Worm (Caenorhabditis elegans): Measurements from ENCODE around the gene K12H6.4.

K12H6.4 gene

ce11 chrII:2824169-2824568 lies at the start of gene K12H6.4, which contains the start of gene K12H6.9:
TSS of gene K12H6.4 (minus strand) at chrII:2824269.
TSS of gene K12H6.9 (plus strand) at chrII:2824404.
- TF ChIP-seq cog-1 (tag; optimal IDR thresholded peaks at IDR 0.05) (no peak), T22C8.4 (GFP tag; IDR thresholded peaks at IDR 0.05) (no peak), med-1 (GFP tag; optimal IDR thresholded peaks at IDR 0.05; ENCODE audit: insufficient read depth) (no peak), ref-1 (GFP tag; conservative IDR thresholded peaks at IDR 0.05) (no peak), tab-1 (GFP tag; IDR thresholded peaks at IDR 0.05) (no peak), flt-1 (GFP tag; IDR thresholded peaks at IDR 0.05) (no peak)

- TF ChIP-seq ztf-23 (GFP tag; IDR thresholded peaks at IDR 0.05) (no peak), ref-1 (GFP tag; conservative IDR thresholded peaks at IDR 0.05) (no peak), klf-2 (GFP tag; conservative IDR thresholded peaks at IDR 0.05) (no peak), cog-1 (tag; optimal IDR thresholded peaks at IDR 0.05) (no peak), tab-1 (GFP tag; IDR thresholded peaks at IDR 0.05) (no peak), ztf-29 (GFP tag; IDR thresholded peaks at IDR 0.05) (no peak), flt-1 (GFP tag; IDR thresholded peaks at IDR 0.05) (no peak), T22C8.4 (GFP tag; IDR thresholded peaks at IDR 0.05) (no peak), med-1 (GFP tag; optimal IDR thresholded peaks at IDR 0.05; ENCODE audit: insufficient read depth) (no peak)
These were observed 47.7 kb upstream of the K12H6.4 start, which contains the start of gene Y110A2AL.10 for ce11 chrII:2871816-2872215. TSS of gene Y110A2AL.10 (minus strand) at chrII:2871916.

- TF ChIP-seq klf-2 (GFP tag; conservative IDR thresholded peaks at IDR 0.05) = no peak
- no peak for TF ChIP-seq ztf-29 (GFP tag; IDR thresholded peaks at IDR 0.05)
- no peak for TF ChIP-seq ref-1 (GFP tag; conservative IDR thresholded peaks at IDR 0.05)
- TF ChIP-seq tab-1 (GFP tag; IDR thresholded peaks at IDR 0.05) = no peak
- TF ChIP-seq flt-1 (GFP tag; IDR thresholded peaks at IDR 0.05) = no peak
- TF ChIP-seq T22C8.4 (GFP tag; IDR thresholded peaks at IDR 0.05) = no peak
These were observed 43.6 kb upstream of the K12H6.4 start, which contains the start of gene Y110A2AL.2 for ce11 chrII:2867701-2868100. TSS of gene Y110A2AL.2 (plus strand) at chrII:2868001.

- TF ChIP-seq ztf-29 (GFP tag; IDR thresholded peaks at IDR 0.05) = no peak
- TF ChIP-seq ztf-23 (GFP tag; IDR thresholded peaks at IDR 0.05) = no peak
- no peak for TF ChIP-seq T22C8.4 (GFP tag; IDR thresholded peaks at IDR 0.05)
- TF ChIP-seq med-1 (GFP tag; optimal IDR thresholded peaks at IDR 0.05; ENCODE audit: insufficient read depth) = no peak
- no peak for TF ChIP-seq klf-2 (GFP tag; conservative IDR thresholded peaks at IDR 0.05)
- TF ChIP-seq tab-1 (GFP tag; IDR thresholded peaks at IDR 0.05) = no peak
- no peak for TF ChIP-seq ref-1 (GFP tag; conservative IDR thresholded peaks at IDR 0.05)
- TF ChIP-seq flt-1 (GFP tag; IDR thresholded peaks at IDR 0.05) = no peak
- TF ChIP-seq cog-1 (tag; optimal IDR thresholded peaks at IDR 0.05) = no peak
These were observed 42.6 kb upstream of the K12H6.4 start, which contains the start of the genes Y110A2AL.9 and Y110A2AL.3 for ce11 chrII:2866541-2867124. TSS of gene Y110A2AL.9 (minus strand) at chrII:2866641. TSS of gene Y110A2AL.3 (plus strand) at chrII:2867074.

- no peak for TF ChIP-seq tab-1 (GFP tag; IDR thresholded peaks at IDR 0.05)
- TF ChIP-seq ref-1 (GFP tag; conservative IDR thresholded peaks at IDR 0.05) = no peak
- no peak for TF ChIP-seq T22C8.4 (GFP tag; IDR thresholded peaks at IDR 0.05)
- TF ChIP-seq ztf-23 (GFP tag; IDR thresholded peaks at IDR 0.05) = no peak
These were observed 41.3 kb upstream of the K12H6.4 start for ce11 chrII:2865355-2865754.

- no peak for TF ChIP-seq ztf-29 (GFP tag; IDR thresholded peaks at IDR 0.05)
- TF ChIP-seq flt-1 (GFP tag; IDR thresholded peaks at IDR 0.05) = no peak
These were observed 40.2 kb upstream of the K12H6.4 start, which contains the start of gene Y110A2AL.5 for ce11 chrII:2864229-2864628. TSS of gene Y110A2AL.5 (plus strand) at chrII:2864529.

- peak; percentile 8; the same call in 1 of the 2 replicates for TF ChIP-seq ztf-29 (GFP tag; IDR thresholded peaks at IDR 0.05)
- TF ChIP-seq T22C8.4 (GFP tag; IDR thresholded peaks at IDR 0.05) = no peak
These were observed 38.5 kb upstream of the K12H6.4 start for ce11 chrII:2862557-2863035.

ce11 chrII:2861385-2862099 lies 37.5 kb upstream of the K12H6.4 start:
- TF ChIP-seq ztf-23 (GFP tag; IDR thresholded peaks at IDR 0.05) (0 out of 2 replicates have a peak, but pooled peaks have one; percentile 7), T22C8.4 (GFP tag; IDR thresholded peaks at IDR 0.05) (no peak), tab-1 (GFP tag; IDR thresholded peaks at IDR 0.05) (0 out of 2 replicates have a peak, but pooled peaks have one; percentile 46), flt-1 (GFP tag; IDR thresholded peaks at IDR 0.05) (0 out of 2 replicates have a peak, but pooled peaks have one; percentile 57), ref-1 (GFP tag; conservative IDR thresholded peaks at IDR 0.05) (no peak)

ce11 chrII:2859873-2860821 lies 36.1 kb upstream of the K12H6.4 start:
- peak; percentile 52; the same call in 1 of the 2 replicates for TF ChIP-seq ztf-23 (GFP tag; IDR thresholded peaks at IDR 0.05)
- TF ChIP-seq cog-1 (tag; optimal IDR thresholded peaks at IDR 0.05) = no peak
- no peak for TF ChIP-seq klf-2 (GFP tag; conservative IDR thresholded peaks at IDR 0.05)
- TF ChIP-seq ztf-29 (GFP tag; IDR thresholded peaks at IDR 0.05) = no peak
- no peak for TF ChIP-seq med-1 (GFP tag; optimal IDR thresholded peaks at IDR 0.05; ENCODE audit: insufficient read depth)
- TF ChIP-seq flt-1 (GFP tag; IDR thresholded peaks at IDR 0.05) = peak; percentile 81
- no peak for TF ChIP-seq T22C8.4 (GFP tag; IDR thresholded peaks at IDR 0.05)
- TF ChIP-seq ref-1 (GFP tag; conservative IDR thresholded peaks at IDR 0.05) = no peak
- TF ChIP-seq tab-1 (GFP tag; IDR thresholded peaks at IDR 0.05) = peak; percentile 64

Data from whole organism, midembryonic.